Worm (Caenorhabditis elegans): ENCODE data around the gene cdd-1.

cdd-1 gene

ce11 chrX:8210999-8211398, at the start of gene cdd-1:
cdd-1 (minus strand) TSS chrX:8211149.
- TF ChIP-seq cnd-1 (tag; optimal IDR thresholded peaks at IDR 0.05) (no peak), sem-2 (GFP tag; optimal IDR thresholded peaks at IDR 0.05) (no peak), unc-39 (tag; optimal IDR thresholded peaks at IDR 0.05) (no peak), nhr-237 (tag; optimal IDR thresholded peaks at IDR 0.05) (no peak), ceh-43 (GFP tag; optimal IDR thresholded peaks at IDR 0.05) (no peak), M03D4.4 (tag; optimal IDR thresholded peaks at IDR 0.05) (no peak), sptf-1 (tag; optimal IDR thresholded peaks at IDR 0.05) (no peak), drap-1 (GFP tag; optimal IDR thresholded peaks at IDR 0.05) (no peak), unc-62 (GFP tag; optimal IDR thresholded peaks at IDR 0.05) (no peak)

- TF ChIP-seq ham-2 (GFP tag; optimal IDR thresholded peaks at IDR 0.05) (no peak), lin-32 (GFP tag; optimal IDR thresholded peaks at IDR 0.05) (no peak), mep-1 (tag; optimal IDR thresholded peaks at IDR 0.05) (no peak), nhr-237 (tag; optimal IDR thresholded peaks at IDR 0.05) (no peak), ceh-39 (tag; optimal IDR thresholded peaks at IDR 0.05) (no peak), flh-1 (GFP tag; optimal IDR thresholded peaks at IDR 0.05) (no peak), unc-62 (GFP tag; optimal IDR thresholded peaks at IDR 0.05) (no peak), nhr-12 (tag; optimal IDR thresholded peaks at IDR 0.05) (no peak), bed-3 (GFP tag; optimal IDR thresholded peaks at IDR 0.05) (no peak), cnd-1 (tag; optimal IDR thresholded peaks at IDR 0.05) (no peak), snpc-4 (tag; optimal IDR thresholded peaks at IDR 0.05) (no peak)
Measured at ce11 chrX:8257687-8258086, 46.7 kb upstream of the cdd-1 start.

- TF ChIP-seq mls-2 (tag; optimal IDR thresholded peaks at IDR 0.05), result no peak
- no peak for TF ChIP-seq unc-39 (tag; optimal IDR thresholded peaks at IDR 0.05)
- TF ChIP-seq flh-1 (GFP tag; optimal IDR thresholded peaks at IDR 0.05), result no peak
- no peak for TF ChIP-seq pha-4 (tag; optimal IDR thresholded peaks at IDR 0.05)
- TF ChIP-seq ham-2 (GFP tag; optimal IDR thresholded peaks at IDR 0.05), result no peak
- TF ChIP-seq elt-1 (tag; optimal IDR thresholded peaks at IDR 0.05; ENCODE audit: borderline replicate concordance, insufficient read depth), result no peak
- TF ChIP-seq blmp-1 (tag; optimal IDR thresholded peaks at IDR 0.05), result peak; percentile 42
- no peak for TF ChIP-seq unc-62 (GFP tag; optimal IDR thresholded peaks at IDR 0.05)
Measured at ce11 chrX:8255433-8255832, 44.5 kb upstream of the cdd-1 start.

DNA sequence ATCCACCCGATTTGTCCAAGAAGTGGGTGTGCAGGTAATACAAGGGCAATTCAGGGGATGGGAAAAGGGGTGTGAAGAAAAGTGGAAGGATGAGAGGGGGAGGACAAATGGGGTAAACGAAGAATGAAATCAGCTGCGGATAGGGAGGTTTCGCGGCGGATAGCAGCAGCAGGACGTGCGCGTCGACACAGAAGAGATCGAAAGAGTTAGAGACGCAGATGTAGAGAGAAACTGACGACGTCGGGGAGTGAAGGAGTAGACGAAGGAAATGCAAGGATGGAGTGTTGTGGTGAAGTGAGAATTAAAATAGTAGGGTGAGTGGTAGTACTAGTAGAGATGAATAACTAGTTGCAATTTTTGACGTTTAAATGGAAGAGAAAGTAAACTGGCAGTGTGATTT, 41.3 kb upstream of the cdd-1 start, which contains the start of gene M60.6:
M60.6 (minus strand) TSS at position 166 of the 400 bp plus-strand sequence.
- TF ChIP-seq lsy-2 (tag; optimal IDR thresholded peaks at IDR 0.05) (no peak), mep-1 (tag; optimal IDR thresholded peaks at IDR 0.05) (no peak), ceh-39 (tag; optimal IDR thresholded peaks at IDR 0.05) (no peak), unc-62 (GFP tag; optimal IDR thresholded peaks at IDR 0.05) (no peak), mls-2 (tag; optimal IDR thresholded peaks at IDR 0.05) (no peak), ces-1 (GFP tag; optimal IDR thresholded peaks at IDR 0.05) (peak; percentile 57), nhr-28 (tag; optimal IDR thresholded peaks at IDR 0.05) (no peak), ham-2 (GFP tag; optimal IDR thresholded peaks at IDR 0.05) (peak; percentile 49), nhr-76 (tag; optimal IDR thresholded peaks at IDR 0.05) (no peak)

- TF ChIP-seq ceh-43 (GFP tag; optimal IDR thresholded peaks at IDR 0.05) (no peak), M03D4.4 (tag; optimal IDR thresholded peaks at IDR 0.05) (no peak), mep-1 (tag; optimal IDR thresholded peaks at IDR 0.05) (no peak), nhr-28 (tag; optimal IDR thresholded peaks at IDR 0.05) (no peak), ces-1 (GFP tag; optimal IDR thresholded peaks at IDR 0.05) (no peak), sem-2 (GFP tag; optimal IDR thresholded peaks at IDR 0.05) (no peak), nhr-2 (tag; optimal IDR thresholded peaks at IDR 0.05) (no peak), zip-8 (tag; optimal IDR thresholded peaks at IDR 0.05) (no peak), unc-120 (tag; optimal IDR thresholded peaks at IDR 0.05; ENCODE audit: poor library complexity, severe bottlenecking) (no peak), lin-13 (tag; optimal IDR thresholded peaks at IDR 0.05) (no peak), unc-39 (tag; optimal IDR thresholded peaks at IDR 0.05) (no peak), hlh-1 (tag; optimal IDR thresholded peaks at IDR 0.05) (no peak), ham-2 (GFP tag; optimal IDR thresholded peaks at IDR 0.05) (no peak), elt-1 (tag; optimal IDR thresholded peaks at IDR 0.05; ENCODE audit: borderline replicate concordance, insufficient read depth) (no peak), elt-3 (tag; optimal IDR thresholded peaks at IDR 0.05) (no peak), sptf-1 (tag; optimal IDR thresholded peaks at IDR 0.05) (no peak)
Measured at ce11 chrX:8247088-8247487, 36.1 kb upstream of the cdd-1 start.
